Worm (Caenorhabditis elegans) whole organism, young adult: ENCODE data around the gene C50E10.1.

Source experiments
- F37B4.10 ChIP-seq: fragments of 200-800 bp; sonication (Bioruptor generic); IDR thresholded peaks from 2 replicates; pipeline ENCODE4 v1.3.6; 2022; ENCODE audit warnings: missing genetic modification characterization, missing compliant biosample characterization
- T26A5.8 ChIP-seq: sonication (generic microtip); optimal IDR thresholded peaks from 2 replicates; lab custom pipeline; 2016; ENCODE audit warnings: missing genetic modification characterization, missing compliant biosample characterization
- hsf-1 ChIP-seq: fragments of 200-800 bp; sonication (Bioruptor generic); IDR thresholded peaks from 2 replicates; pipeline ENCODE4 v1.3.6; 2022; ENCODE audit warnings: missing genetic modification reagents, missing genetic modification characterization, missing compliant biosample characterization
- nhr-90 ChIP-seq: sonication (generic microtip); optimal IDR thresholded peaks from 2 replicates; lab custom pipeline; 2016; ENCODE audit warnings: missing genotype, mild to moderate bottlenecking, missing genetic modification characterization, missing compliant biosample characterization

ce11 chrII:12323305-12323704 is 21.1 kb upstream of the C50E10.1 start, which contains the start of gene sre-53:
- TF ChIP-seq hsf-1 (GFP tag; lab: Robert Waterston, UW) (no peak), T26A5.8 (tag; lab: Kevin White, UChicago) (no peak), nhr-90 (tag; lab: Kevin White, UChicago) (no peak), F37B4.10 (GFP tag; lab: Robert Waterston, UW) (no peak)
